Worm (Caenorhabditis elegans) whole organism, L2 larva: ENCODE data around the gene wdr-37.
A peak's percentile ranks its signal among the peaks of the same experiment; 100 is the strongest.

Source experiments
- C34F6.9 ChIP-seq: fragments of 150-350 bp; optimal IDR thresholded peaks from 2 replicates; lab custom pipeline; 2014; ENCODE audit warnings: missing biosample characterization, missing genetic modification characterization
- F13H6.1 ChIP-seq: sonication (generic microtip); optimal IDR thresholded peaks from 2 replicates; lab custom pipeline; 2016; ENCODE audit warnings: missing genetic modification characterization, missing compliant biosample characterization
- R02D3.7 ChIP-seq: fragments of 150-350 bp; optimal IDR thresholded peaks from 2 replicates; lab custom pipeline; 2014; ENCODE audit warnings: missing biosample characterization, missing genetic modification characterization
- Y55F3AM.14 ChIP-seq: fragments of 200-800 bp; sonication (Bioruptor generic); optimal IDR thresholded peaks from 2 replicates; lab custom pipeline; 2018; ENCODE audit warnings: mild to moderate bottlenecking, missing genetic modification characterization, missing compliant biosample characterization
- ZK546.5 ChIP-seq: sonication (generic microtip); optimal IDR thresholded peaks from 2 replicates; lab custom pipeline; 2017; ENCODE audit warnings: missing biosample characterization, missing genetic modification characterization
- alr-1 ChIP-seq: fragments of 150-350 bp; optimal IDR thresholded peaks from 2 replicates; lab custom pipeline; 2014; ENCODE audit warnings: missing biosample characterization, missing genetic modification characterization
- aly-2 ChIP-seq: fragments of 150-350 bp; optimal IDR thresholded peaks from 2 replicates; lab custom pipeline; 2014; ENCODE audit warnings: missing biosample characterization, missing genetic modification characterization
- ama-1 ChIP-seq: fragments of 150-350 bp; optimal IDR thresholded peaks from 2 replicates; lab custom pipeline; 2018; ENCODE audit warnings: inconsistent platforms
- blmp-1 ChIP-seq: sonication (generic microtip); optimal IDR thresholded peaks from 2 replicates; lab custom pipeline; 2017; ENCODE audit warnings: missing genetic modification characterization, mild to moderate bottlenecking, missing compliant biosample characterization, antibody characterized with exemption, moderate library complexity; ENCODE audit not compliant: insufficient read depth
- ceh-16 ChIP-seq: fragments of 150-350 bp; optimal IDR thresholded peaks from 2 replicates; lab custom pipeline; 2014; ENCODE audit warnings: missing biosample characterization, missing genetic modification characterization
- ceh-82 ChIP-seq: fragments of 150-350 bp; optimal IDR thresholded peaks from 2 replicates; lab custom pipeline; 2014; ENCODE audit warnings: missing biosample characterization, missing genetic modification characterization
- crh-2 ChIP-seq: sonication (generic microtip); optimal IDR thresholded peaks from 2 replicates; lab custom pipeline; 2017; ENCODE audit warnings: missing biosample characterization, missing genetic modification characterization
- dmd-4 ChIP-seq: sonication (generic microtip); optimal IDR thresholded peaks from 2 replicates; lab custom pipeline; 2017; ENCODE audit warnings: missing biosample characterization, missing genetic modification characterization
- egl-27 ChIP-seq: sonication (generic microtip); optimal IDR thresholded peaks from 3 replicates; lab custom pipeline; 2017; ENCODE audit warnings: missing biosample characterization, missing genetic modification reagents, missing genetic modification characterization
- elt-1 ChIP-seq: fragments of 150-350 bp; optimal IDR thresholded peaks from 2 replicates; lab custom pipeline; 2014; ENCODE audit warnings: missing biosample characterization, missing genetic modification characterization
- fos-1 ChIP-seq: fragments of 150-350 bp; optimal IDR thresholded peaks from 2 replicates; lab custom pipeline; 2014; ENCODE audit warnings: missing biosample characterization, missing genetic modification characterization
- gmeb-1 ChIP-seq: fragments of 150-350 bp; optimal IDR thresholded peaks from 2 replicates; lab custom pipeline; 2014; ENCODE audit warnings: missing biosample characterization, missing genetic modification characterization
- lin-11 ChIP-seq: fragments of 150-350 bp; sonication (generic microtip); optimal IDR thresholded peaks from 2 replicates; lab custom pipeline; 2014; ENCODE audit warnings: missing biosample characterization, missing genetic modification characterization, inconsistent platforms, mixed read lengths
- lin-13 ChIP-seq: fragments of 150-350 bp; optimal IDR thresholded peaks from 2 replicates; lab custom pipeline; 2014; ENCODE audit warnings: missing biosample characterization, missing genetic modification reagents, missing genetic modification characterization
- lin-39 ChIP-seq: fragments of 150-350 bp; optimal IDR thresholded peaks from 2 replicates; lab custom pipeline; 2014; ENCODE audit warnings: missing biosample characterization, missing genetic modification reagents, missing genetic modification characterization
- lsy-2 ChIP-seq, 2 experiments: fragments of 150-350 bp in 1 of 2; sonication (generic microtip) in 1 of 2; optimal IDR thresholded peaks; 2 replicates each; lab custom pipeline; 2014 to 2017; ENCODE audit warnings: missing biosample characterization in 2 of 2, missing genetic modification characterization in 2 of 2
- mab-5 ChIP-seq: fragments of 150-350 bp; optimal IDR thresholded peaks from 2 replicates; lab custom pipeline; 2014; ENCODE audit warnings: missing biosample characterization, missing genetic modification characterization
- mbf-1 ChIP-seq: sonication (generic microtip); optimal IDR thresholded peaks from 2 replicates; lab custom pipeline; 2017; ENCODE audit warnings: missing biosample characterization, missing genetic modification characterization
- mdl-1 ChIP-seq, 2 experiments: fragments of 150-350 bp in 1 of 2; sonication (generic microtip) in 1 of 2; optimal IDR thresholded peaks; 2 replicates each; lab custom pipeline; 2017; ENCODE audit warnings: missing biosample characterization in 2 of 2, missing genetic modification characterization in 2 of 2
- nhr-10 ChIP-seq: sonication (generic microtip); optimal IDR thresholded peaks from 2 replicates; lab custom pipeline; 2017; ENCODE audit warnings: missing biosample characterization, missing genetic modification characterization
- nhr-129 ChIP-seq: fragments of 150-350 bp; optimal IDR thresholded peaks from 2 replicates; lab custom pipeline; 2014; ENCODE audit warnings: missing biosample characterization, missing genetic modification characterization
- nhr-21 ChIP-seq: fragments of 150-350 bp; optimal IDR thresholded peaks from 2 replicates; lab custom pipeline; 2014; ENCODE audit warnings: missing biosample characterization, missing genetic modification characterization
- nhr-23 ChIP-seq: fragments of 150-350 bp; optimal IDR thresholded peaks from 2 replicates; lab custom pipeline; 2014; ENCODE audit warnings: missing biosample characterization, missing genetic modification reagents, missing genetic modification characterization
- nhr-237 ChIP-seq: fragments of 150-350 bp; optimal IDR thresholded peaks from 2 replicates; lab custom pipeline; 2014; ENCODE audit warnings: missing biosample characterization, missing genetic modification characterization
- nhr-25 ChIP-seq: fragments of 150-350 bp; sonication (generic microtip); optimal IDR thresholded peaks from 3 replicates; lab custom pipeline; 2014; ENCODE audit warnings: missing biosample characterization, missing genetic modification characterization
- nhr-6 ChIP-seq: fragments of 150-350 bp; optimal IDR thresholded peaks from 2 replicates; lab custom pipeline; 2014; ENCODE audit warnings: missing biosample characterization, missing genetic modification characterization
- nhr-77 ChIP-seq: fragments of 150-350 bp; optimal IDR thresholded peaks from 2 replicates; lab custom pipeline; 2014; ENCODE audit warnings: missing biosample characterization, missing genetic modification characterization
- peb-1 ChIP-seq: fragments of 150-350 bp; optimal IDR thresholded peaks from 2 replicates; lab custom pipeline; 2014; ENCODE audit warnings: missing biosample characterization, missing genetic modification characterization
- sem-4 ChIP-seq: fragments of 150-350 bp; optimal IDR thresholded peaks from 2 replicates; lab custom pipeline; 2014; ENCODE audit warnings: missing biosample characterization, missing genetic modification reagents, missing genetic modification characterization
- sma-3 ChIP-seq: sonication (generic microtip); optimal IDR thresholded peaks from 2 replicates; lab custom pipeline; 2016; ENCODE audit warnings: missing genetic modification reagents, missing genetic modification characterization, missing compliant biosample characterization
- sma-9 ChIP-seq, 2 experiments: fragments of 150-350 bp in 1 of 2; sonication (generic microtip) in 1 of 2; optimal IDR thresholded peaks; 2 replicates each; lab custom pipeline; 2014 to 2016; ENCODE audit warnings: missing genetic modification characterization in 2 of 2, mild to moderate bottlenecking in 1 of 2, missing biosample characterization in 1 of 2, missing compliant biosample characterization in 1 of 2, missing genetic modification reagents in 1 of 2, moderate library complexity in 1 of 2
- snpc-4 ChIP-seq: fragments of 150-350 bp; optimal IDR thresholded peaks from 2 replicates; lab custom pipeline; 2014; ENCODE audit warnings: missing biosample characterization, missing genetic modification characterization
- unc-39 ChIP-seq: fragments of 150-350 bp; optimal IDR thresholded peaks from 2 replicates; lab custom pipeline; 2014; ENCODE audit warnings: missing biosample characterization, missing genetic modification characterization
- unc-55 ChIP-seq: fragments of 150-350 bp; sonication (generic microtip); optimal IDR thresholded peaks from 3 replicates; lab custom pipeline; 2014; ENCODE audit warnings: missing biosample characterization, missing genetic modification reagents, missing genetic modification characterization
- unc-62 ChIP-seq: fragments of 150-350 bp; optimal IDR thresholded peaks from 2 replicates; lab custom pipeline; 2014; ENCODE audit warnings: missing biosample characterization, missing genetic modification reagents, missing genetic modification characterization
- zag-1 ChIP-seq: fragments of 150-350 bp; optimal IDR thresholded peaks from 2 replicates; lab custom pipeline; 2014; ENCODE audit warnings: missing biosample characterization, missing genetic modification characterization
- ztf-11 ChIP-seq: sonication (generic microtip); optimal IDR thresholded peaks from 2 replicates; lab custom pipeline; 2017; ENCODE audit warnings: missing biosample characterization, missing genetic modification characterization
- ztf-4 ChIP-seq: fragments of 150-350 bp; optimal IDR thresholded peaks from 2 replicates; lab custom pipeline; 2014; ENCODE audit warnings: missing biosample characterization, missing genetic modification characterization

Gene wdr-37

ce11 chrIII:5611604-5612324 is 11.9 kb upstream of the wdr-37 start, which contains the start of gene bas-1:
Gene bas-1 (plus strand): TSS chrIII:5612274.
- TF ChIP-seq fos-1 (tag; lab: Kevin White, UChicago): peak; percentile 53
- TF ChIP-seq ceh-82 (tag; lab: Kevin White, UChicago): no peak
- TF ChIP-seq nhr-10 (tag; lab: Kevin White, UChicago): no peak
- TF ChIP-seq sem-4 (tag; lab: Kevin White, UChicago): no peak
- TF ChIP-seq zag-1: no peak

ce11 chrIII:5610276-5610675 is 10.4 kb upstream of the wdr-37 start, which contains the start of gene C05D2.8:
Gene C05D2.8 (minus strand): TSS chrIII:5610346.
- TF ChIP-seq ztf-11 (tag; lab: Kevin White, UChicago): no peak
- TF ChIP-seq fos-1 (tag; lab: Kevin White, UChicago): peak; percentile 69
- TF ChIP-seq ceh-16 (tag; lab: Kevin White, UChicago): no peak
- no peak for TF ChIP-seq unc-39 (tag; lab: Kevin White, UChicago)
- no peak for TF ChIP-seq blmp-1 (tag; lab: Kevin White, UChicago)
- peak; percentile 6 for TF ChIP-seq crh-2 (tag; lab: Kevin White, UChicago)

ce11 chrIII:5604080-5604479 is 4.2 kb upstream of the wdr-37 start, which contains the start of gene xnd-1:
Gene xnd-1 (plus strand): TSS chrIII:5604460.
- TF ChIP-seq nhr-10 (tag; lab: Kevin White, UChicago) (no peak), snpc-4 (no peak), peb-1 (no peak), mbf-1 (no peak), aly-2 (no peak), nhr-21 (tag; lab: Kevin White, UChicago) (no peak), unc-55 (GFP tag; lab: Kevin White, UChicago) (no peak), nhr-6 (tag; lab: Kevin White, UChicago) (no peak), nhr-25 (tag; lab: Kevin White, UChicago) (no peak), sma-3 (GFP tag; lab: Kevin White, UChicago) (no peak), dmd-4 (tag; lab: Kevin White, UChicago) (no peak), unc-39 (tag; lab: Kevin White, UChicago) (no peak), C34F6.9 (tag; lab: Kevin White, UChicago) (no peak), lin-39 (tag; lab: Kevin White, UChicago) (no peak), ztf-4 (tag; lab: Kevin White, UChicago) (no peak), ztf-11 (tag; lab: Kevin White, UChicago) (no peak)

ce11 chrIII:5603439-5603986 is 3.7 kb upstream of the wdr-37 start, which contains the start of gene madf-11:
Gene madf-11 (minus strand): TSS chrIII:5603489.
- TF ChIP-seq gmeb-1 (tag; lab: Kevin White, UChicago): peak; percentile 65
- TF ChIP-seq zag-1: peak; percentile 24
- no peak for TF ChIP-seq ceh-16 (tag; lab: Kevin White, UChicago)
- peak; percentile 50 for TF ChIP-seq F13H6.1 (tag; lab: Kevin White, UChicago)
- no peak for TF ChIP-seq R02D3.7 (tag; lab: Kevin White, UChicago)
- no peak for TF ChIP-seq ceh-82 (tag; lab: Kevin White, UChicago)
- peak; percentile 59 for TF ChIP-seq fos-1 (tag; lab: Kevin White, UChicago)
- TF ChIP-seq lin-13 (GFP tag; lab: Kevin White, UChicago): peak; percentile 70
- TF ChIP-seq crh-2 (tag; lab: Kevin White, UChicago): peak; percentile 62
- no peak for TF ChIP-seq elt-1 (tag; lab: Kevin White, UChicago)
- TF ChIP-seq mab-5 (tag; lab: Kevin White, UChicago): peak; percentile 53
- no peak for TF ChIP-seq Y55F3AM.14 (GFP tag; lab: Kevin White, UChicago)
- no peak for TF ChIP-seq ama-1 (lab: Kevin White, UChicago)
- TF ChIP-seq peb-1: no peak
- no peak for TF ChIP-seq lin-39 (tag; lab: Kevin White, UChicago)
- TF ChIP-seq ZK546.5 (tag; lab: Kevin White, UChicago): no peak
- peak; percentile 55 for TF ChIP-seq nhr-21 (tag; lab: Kevin White, UChicago)
- peak; percentile 27 to 66 for TF ChIP-seq mdl-1 (tag; optimal IDR thresholded peaks at IDR 0.05; lab: Kevin White, UChicago)
- no peak for TF ChIP-seq unc-62
- TF ChIP-seq lin-11 (tag; lab: Kevin White, UChicago): peak; percentile 42
- peak; percentile 78 for TF ChIP-seq nhr-129 (tag; lab: Kevin White, UChicago)
- TF ChIP-seq egl-27 (tag; lab: Kevin White, UChicago): no peak
- TF ChIP-seq C34F6.9 (tag; lab: Kevin White, UChicago): peak; percentile 77
- peak; percentile 49 for TF ChIP-seq snpc-4
- TF ChIP-seq unc-39 (tag; lab: Kevin White, UChicago): no peak
- TF ChIP-seq sma-3 (GFP tag; lab: Kevin White, UChicago): peak; percentile 58
- TF ChIP-seq aly-2: no peak
- TF ChIP-seq alr-1 (tag; lab: Kevin White, UChicago): no peak
- peak; percentile 41 for TF ChIP-seq sma-9 (GFP tag; optimal IDR thresholded peaks at IDR 0.05; lab: Kevin White, UChicago)
- TF ChIP-seq sma-9 (tag; optimal IDR thresholded peaks at IDR 0.05; lab: Kevin White, UChicago): no peak
- TF ChIP-seq unc-55 (GFP tag; lab: Kevin White, UChicago): peak; percentile 86
- no peak for TF ChIP-seq nhr-237 (tag; lab: Kevin White, UChicago)
- no peak for TF ChIP-seq mbf-1
- peak; percentile 36 to 81 for TF ChIP-seq lsy-2 (tag; optimal IDR thresholded peaks at IDR 0.05; lab: Kevin White, UChicago)
- no peak for TF ChIP-seq nhr-77
- no peak for TF ChIP-seq nhr-23 (tag; lab: Kevin White, UChicago)
